Fruit fly (Drosophila melanogaster) whole organism, embryonic: Measurements from ENCODE around the gene Cfp1.
A peak's percentile ranks its signal among the peaks of the same experiment; 100 is the strongest.

Source experiments
- Bdp1 ChIP-seq: fragments of 200-800 bp; sonication (Bioruptor generic); optimal IDR thresholded peaks from 3 replicates; lab custom pipeline; 2016; ENCODE audit warnings: missing biosample characterization, missing genetic modification characterization
- Bgb ChIP-seq: fragments of 200-800 bp; sonication (Bioruptor generic); IDR thresholded peaks from 2 replicates; pipeline ENCODE4 v1.3.6; 2022; ENCODE audit warnings: missing biosample characterization, missing genetic modification characterization; ENCODE audit not compliant: partially characterized antibody
- C15 ChIP-seq: fragments of 200-800 bp; sonication (Bioruptor generic); IDR thresholded peaks from 3 replicates; pipeline ENCODE4 v1.3.6; 2022; ENCODE audit warnings: missing biosample characterization, missing genetic modification characterization
- CG10431 ChIP-seq: fragments of 200-800 bp; sonication (Bioruptor generic); optimal IDR thresholded peaks from 3 replicates; lab custom pipeline; 2018; ENCODE audit warnings: missing biosample characterization, mild to moderate bottlenecking, missing genetic modification characterization
- CG11560 ChIP-seq: fragments of 200-800 bp; sonication (Bioruptor generic); IDR thresholded peaks from 3 replicates; pipeline ENCODE4 v1.3.6; 2022; ENCODE audit warnings: missing biosample characterization, missing genetic modification characterization
- CG12659 ChIP-seq: fragments of 200-800 bp; sonication (Bioruptor generic); optimal IDR thresholded peaks from 3 replicates; lab custom pipeline; 2017; ENCODE audit warnings: mild to moderate bottlenecking, missing biosample characterization, missing genetic modification reagents, missing genetic modification characterization
- CG12744 ChIP-seq: fragments of 200-800 bp; sonication (Bioruptor generic); optimal IDR thresholded peaks from 2 replicates; lab custom pipeline; 2016; ENCODE audit warnings: missing biosample characterization, missing genetic modification characterization
- CG13123 ChIP-seq: fragments of 200-800 bp; sonication (Bioruptor generic); optimal IDR thresholded peaks from 2 replicates; lab custom pipeline; 2016; ENCODE audit warnings: missing biosample characterization, missing genetic modification characterization
- CG14014 ChIP-seq: fragments of 200-800 bp; sonication (Bioruptor generic); IDR thresholded peaks from 2 replicates; pipeline ENCODE4 v1.3.6; 2022; ENCODE audit warnings: missing biosample characterization, missing genetic modification characterization
- CG15514 ChIP-seq: fragments of 200-800 bp; sonication (Bioruptor generic); optimal IDR thresholded peaks from 3 replicates; lab custom pipeline; 2017; ENCODE audit warnings: missing biosample characterization, missing genetic modification characterization, mild to moderate bottlenecking, moderate library complexity, missing genetic modification reagents
- CG16779 ChIP-seq: fragments of 200-800 bp; sonication (Bioruptor generic); IDR thresholded peaks from 2 replicates; pipeline ENCODE4 v1.3.6; 2022; ENCODE audit warnings: missing biosample characterization, missing genetic modification characterization
- CG16863 ChIP-seq: fragments of 200-800 bp; sonication (Bioruptor generic); optimal IDR thresholded peaks from 3 replicates; lab custom pipeline; 2016; ENCODE audit warnings: missing biosample characterization, missing genetic modification characterization
- CG18262 ChIP-seq: fragments of 200-800 bp; optimal IDR thresholded peaks from 3 replicates; lab custom pipeline; 2019; ENCODE audit warnings: missing biosample characterization, mild to moderate bottlenecking, missing genetic modification characterization, moderate library complexity
- CG2889 ChIP-seq: fragments of 200-800 bp; sonication (Bioruptor generic); IDR thresholded peaks from 3 replicates; pipeline ENCODE4 v1.3.6; 2022; ENCODE audit warnings: missing biosample characterization, missing genetic modification characterization
- CG31365 ChIP-seq: fragments of 200-800 bp; sonication (Bioruptor generic); optimal IDR thresholded peaks from 2 replicates; lab custom pipeline; 2018; ENCODE audit warnings: missing biosample characterization, mild to moderate bottlenecking, missing genetic modification characterization
- CG33557 ChIP-seq: fragments of 200-800 bp; sonication (Bioruptor generic); optimal IDR thresholded peaks from 2 replicates; lab custom pipeline; 2019; ENCODE audit warnings: missing biosample characterization, mild to moderate bottlenecking, missing genetic modification characterization, moderate library complexity
- CG34422 ChIP-seq: fragments of 200-800 bp; sonication (Bioruptor generic); IDR thresholded peaks from 3 replicates; pipeline ENCODE4 v1.3.6; 2022; ENCODE audit warnings: missing biosample characterization, missing genetic modification characterization
- CG4282 ChIP-seq: fragments of 200-800 bp; sonication (Bioruptor generic); optimal IDR thresholded peaks from 2 replicates; lab custom pipeline; 2016; ENCODE audit warnings: missing biosample characterization, missing genetic modification characterization
- CG4404 ChIP-seq: fragments of 200-800 bp; sonication (Bioruptor generic); IDR thresholded peaks from 2 replicates; pipeline ENCODE4 v1.3.6; 2022; ENCODE audit warnings: missing biosample characterization, missing genetic modification characterization
- CG6175 ChIP-seq: fragments of 200-800 bp; sonication (Bioruptor generic); IDR thresholded peaks from 3 replicates; pipeline ENCODE4 v1.3.6; 2022; ENCODE audit warnings: missing biosample characterization, missing genetic modification characterization
- CG6254 ChIP-seq: fragments of 200-800 bp; sonication (Bioruptor generic); optimal IDR thresholded peaks from 3 replicates; lab custom pipeline; 2017; ENCODE audit warnings: mild to moderate bottlenecking, missing biosample characterization, missing genetic modification reagents, missing genetic modification characterization
- CG7745 ChIP-seq: fragments of 200-800 bp; sonication (Bioruptor generic); optimal IDR thresholded peaks from 2 replicates; lab custom pipeline; 2018; ENCODE audit warnings: missing biosample characterization, mild to moderate bottlenecking, missing genetic modification characterization, moderate library complexity
- CG7786 ChIP-seq: fragments of 200-800 bp; sonication (Bioruptor generic); optimal IDR thresholded peaks from 2 replicates; lab custom pipeline; 2016; ENCODE audit warnings: missing biosample characterization, missing genetic modification characterization
- CG8388 ChIP-seq: fragments of 200-800 bp; sonication (Bioruptor generic); optimal IDR thresholded peaks from 2 replicates; lab custom pipeline; 2019; ENCODE audit warnings: missing biosample characterization, mild to moderate bottlenecking, missing genetic modification characterization, moderate library complexity
- CG9932 ChIP-seq: fragments of 200-800 bp; sonication (Bioruptor generic); IDR thresholded peaks from 2 replicates; pipeline ENCODE4 v1.3.6; 2022; ENCODE audit warnings: missing biosample characterization, missing genetic modification characterization
- CTCF ChIP-seq: fragments of 200-800 bp; sonication (Bioruptor generic); optimal IDR thresholded peaks from 2 replicates; lab custom pipeline; 2017; ENCODE audit warnings: missing biosample characterization, mild to moderate bottlenecking, missing genetic modification characterization, moderate library complexity
- Dek ChIP-seq: fragments of 200-800 bp; sonication (Bioruptor generic); optimal IDR thresholded peaks from 3 replicates; lab custom pipeline; 2019; ENCODE audit warnings: missing biosample characterization, mild to moderate bottlenecking, missing genetic modification characterization, moderate library complexity
- E2f2 ChIP-seq: fragments of 200-800 bp; sonication (Bioruptor generic); IDR thresholded peaks from 2 replicates; pipeline ENCODE4 v1.3.6; 2022; ENCODE audit warnings: missing biosample characterization, missing genetic modification characterization
- ERR ChIP-seq: fragments of 200-800 bp; sonication (Bioruptor generic); optimal IDR thresholded peaks from 2 replicates; lab custom pipeline; 2016; ENCODE audit warnings: missing biosample characterization, missing genetic modification characterization
- Hr39 ChIP-seq: fragments of >200 bp; optimal IDR thresholded peaks from 2 replicates; lab custom pipeline; 2017
- Hsf ChIP-seq: fragments of 200-800 bp; sonication (Bioruptor generic); optimal IDR thresholded peaks from 3 replicates; lab custom pipeline; 2016; ENCODE audit warnings: missing biosample characterization, missing genetic modification characterization
- Scr ChIP-seq: fragments of 200-800 bp; sonication (Bioruptor generic); IDR thresholded peaks from 2 replicates; pipeline ENCODE4 v1.3.6; 2022; ENCODE audit warnings: missing biosample characterization, missing genetic modification characterization; ENCODE audit not compliant: partially characterized antibody
- Sox102F ChIP-seq: fragments of 200-800 bp; sonication (Bioruptor generic); optimal IDR thresholded peaks from 2 replicates; lab custom pipeline; 2018; ENCODE audit warnings: missing biosample characterization, mild to moderate bottlenecking, missing genetic modification characterization, moderate library complexity
- amos ChIP-seq: fragments of 200-800 bp; sonication (Bioruptor generic); IDR thresholded peaks from 2 replicates; pipeline ENCODE4 v1.3.6; 2022; ENCODE audit warnings: missing biosample characterization, missing genetic modification characterization; ENCODE audit not compliant: partially characterized antibody
- ase ChIP-seq: fragments of 200-800 bp; sonication (Bioruptor generic); IDR thresholded peaks from 3 replicates; pipeline ENCODE4 v1.3.6; 2022; ENCODE audit warnings: missing biosample characterization, missing genetic modification characterization
- bab2 ChIP-seq: fragments of 200-800 bp; sonication (Bioruptor generic); optimal IDR thresholded peaks from 2 replicates; lab custom pipeline; 2016; ENCODE audit warnings: missing biosample characterization, missing genetic modification characterization
- cg ChIP-seq: fragments of 200-800 bp; sonication (Bioruptor generic); optimal IDR thresholded peaks from 3 replicates; lab custom pipeline; 2019; ENCODE audit warnings: missing biosample characterization, mild to moderate bottlenecking, missing genetic modification characterization, moderate library complexity
- danr ChIP-seq: fragments of 200-800 bp; sonication (Bioruptor generic); IDR thresholded peaks from 2 replicates; pipeline ENCODE4 v1.3.6; 2022; ENCODE audit warnings: missing biosample characterization, missing genetic modification characterization
- dati ChIP-seq: fragments of 200-800 bp; sonication (Bioruptor generic); IDR thresholded peaks from 2 replicates; pipeline ENCODE4 v1.3.6; 2022; ENCODE audit warnings: missing biosample characterization, missing genetic modification characterization
- dmrt99B ChIP-seq: fragments of 200-800 bp; sonication (Bioruptor generic); optimal IDR thresholded peaks from 2 replicates; lab custom pipeline; 2018; ENCODE audit warnings: missing biosample characterization, mild to moderate bottlenecking, missing genetic modification characterization, moderate library complexity
- dpn ChIP-seq, 2 experiments: fragments of 200-800 bp; sonication (Bioruptor generic); optimal IDR thresholded peaks; 3 replicates each; lab custom pipeline; 2016; ENCODE audit warnings: missing biosample characterization in 2 of 2, missing genetic modification characterization in 2 of 2
- emc ChIP-seq: fragments of 200-800 bp; sonication (Bioruptor generic); optimal IDR thresholded peaks from 2 replicates; lab custom pipeline; 2016; ENCODE audit warnings: missing biosample characterization, missing genetic modification characterization
- ewg ChIP-seq: fragments of 200-800 bp; sonication (Bioruptor generic); optimal IDR thresholded peaks from 3 replicates; lab custom pipeline; 2017; ENCODE audit warnings: mild to moderate bottlenecking, missing biosample characterization, missing genetic modification reagents, missing genetic modification characterization
- gcm2 ChIP-seq: fragments of 200-800 bp; sonication (Bioruptor generic); optimal IDR thresholded peaks from 2 replicates; lab custom pipeline; 2016; ENCODE audit warnings: missing biosample characterization, missing genetic modification characterization
- ham ChIP-seq: fragments of 200-800 bp; sonication (Bioruptor generic); IDR thresholded peaks from 2 replicates; pipeline ENCODE4 v1.3.6; 2022; ENCODE audit warnings: missing biosample characterization, missing genetic modification characterization
- lmd ChIP-seq: fragments of 200-800 bp; sonication (Bioruptor generic); IDR thresholded peaks from 2 replicates; pipeline ENCODE4 v1.3.6; 2022; ENCODE audit warnings: missing biosample characterization, missing genetic modification characterization
- ro ChIP-seq: fragments of 200-800 bp; sonication (Bioruptor generic); IDR thresholded peaks from 2 replicates; pipeline ENCODE4 v1.3.6; 2022; ENCODE audit warnings: missing biosample characterization, missing genetic modification characterization
- sens-2 ChIP-seq: fragments of 200-800 bp; sonication (Bioruptor generic); IDR thresholded peaks from 2 replicates; pipeline ENCODE4 v1.3.6; 2022; ENCODE audit warnings: missing biosample characterization, missing genetic modification characterization
- slbo ChIP-seq: fragments of 200-800 bp; sonication (Bioruptor generic); IDR thresholded peaks from 2 replicates; pipeline ENCODE4 v1.3.6; 2022; ENCODE audit warnings: missing biosample characterization, missing genetic modification characterization
- slp2 ChIP-seq: fragments of 200-800 bp; sonication (Bioruptor generic); optimal IDR thresholded peaks from 2 replicates; lab custom pipeline; 2016; ENCODE audit warnings: missing biosample characterization, missing genetic modification characterization
- tin ChIP-seq: fragments of 200-800 bp; sonication (Bioruptor generic); optimal IDR thresholded peaks from 3 replicates; lab custom pipeline; 2016; ENCODE audit warnings: missing biosample characterization, missing genetic modification characterization
- toy ChIP-seq: fragments of 200-800 bp; sonication (Bioruptor generic); IDR thresholded peaks from 2 replicates; pipeline ENCODE4 v1.3.6; 2022; ENCODE audit warnings: missing biosample characterization, missing genetic modification characterization
- wdn ChIP-seq: fragments of 200-800 bp; sonication (Bioruptor generic); IDR thresholded peaks from 2 replicates; pipeline ENCODE4 v1.3.6; 2022; ENCODE audit warnings: missing biosample characterization, missing genetic modification characterization
- yki ChIP-seq: fragments of >200 bp; optimal IDR thresholded peaks from 3 replicates; lab custom pipeline; 2018

Gene Cfp1

dm6 chrX:9248040-9248439, 24.7 kb downstream of the Cfp1 start (continued):
- TF ChIP-seq CG8388 (GFP tag; lab: Kevin White, UChicago) (peak; percentile 13), CG18262 (tag; lab: Kevin White, UChicago) (peak; percentile 28), dmrt99B (tag; lab: Kevin White, UChicago) (no peak), E2f2 (GFP tag; lab: Robert Waterston, UW) (no peak), ERR (GFP tag; lab: Kevin White, UChicago) (no peak), CG7745 (tag; lab: Kevin White, UChicago) (no peak), wdn (no peak), CG31365 (no peak), CG14014 (no peak), CG11560 (tag; lab: Robert Waterston, UW) (no peak), CG33557 (GFP tag; lab: Kevin White, UChicago) (no peak), Bgb (GFP tag; lab: Robert Waterston, UW) (no peak), slbo (GFP tag; lab: Robert Waterston, UW) (no peak), CG4404 (GFP tag; lab: Robert Waterston, UW) (no peak), C15 (no peak), CG34422 (no peak), dpn (GFP tag; optimal IDR thresholded peaks at IDR 0.05; lab: Kevin White, UChicago) (no peak), CG15514 (GFP tag; lab: Kevin White, UChicago) (no peak), ro (GFP tag; lab: Robert Waterston, UW) (no peak), dati (GFP tag; lab: Robert Waterston, UW) (no peak), Dek (no peak), bab2 (no peak), slp2 (no peak), CG6254 (GFP tag; lab: Kevin White, UChicago) (no peak), CG2889 (GFP tag; lab: Robert Waterston, UW) (no peak), toy (GFP tag; lab: Robert Waterston, UW) (no peak), cg (GFP tag; lab: Kevin White, UChicago) (peak; percentile 61), CG10431 (GFP tag; lab: Kevin White, UChicago) (no peak), yki (lab: Kevin White, UChicago) (no peak), sens-2 (GFP tag; lab: Robert Waterston, UW) (no peak), CG7786 (no peak), CG9932 (GFP tag; lab: Robert Waterston, UW) (no peak), emc (GFP tag; lab: Kevin White, UChicago) (no peak), Hr39 (lab: Kevin White, UChicago) (no peak), CG16863 (GFP tag; lab: Kevin White, UChicago) (no peak), Bdp1 (GFP tag; lab: Kevin White, UChicago) (no peak), CG16779 (GFP tag; lab: Robert Waterston, UW) (no peak), ewg (no peak), CG12659 (GFP tag; lab: Kevin White, UChicago) (no peak), ase (no peak), CG12744 (GFP tag; lab: Kevin White, UChicago) (no peak), Scr (GFP tag; lab: Robert Waterston, UW) (no peak), CG4282 (no peak), lmd (GFP tag; lab: Robert Waterston, UW) (peak; percentile 15; the same call in 1 of the 2 replicates), danr (GFP tag; lab: Robert Waterston, UW) (no peak), gcm2 (GFP tag; lab: Kevin White, UChicago) (no peak), Sox102F (GFP tag; lab: Kevin White, UChicago) (peak; percentile 33), CG6175 (GFP tag; lab: Robert Waterston, UW) (no peak), ham (GFP tag; lab: Robert Waterston, UW) (no peak), CTCF (GFP tag; lab: Kevin White, UChicago) (no peak), Hsf (peak; percentile 30), CG13123 (GFP tag; lab: Kevin White, UChicago) (no peak), amos (GFP tag; lab: Robert Waterston, UW) (no peak), tin (GFP tag; lab: Kevin White, UChicago) (peak; percentile 21)
